Worm (Caenorhabditis elegans) whole organism, L4/young adult: ENCODE results near the gene T19C4.5.

Source experiments
- W03F9.2 ChIP-seq: fragments of 150-350 bp; optimal IDR thresholded peaks from 2 replicates; lab custom pipeline; 2014; ENCODE audit warnings: missing biosample characterization, missing genetic modification characterization
- dao-5 ChIP-seq: sonication (generic microtip); optimal IDR thresholded peaks from 2 replicates; lab custom pipeline; 2016; ENCODE audit warnings: missing genotype, missing genetic modification characterization, moderate library complexity, missing compliant biosample characterization
- him-1 ChIP-seq: sonication (generic microtip); optimal IDR thresholded peaks from 2 replicates; lab custom pipeline; 2016; ENCODE audit warnings: missing genotype, missing genetic modification reagents, missing genetic modification characterization, missing compliant biosample characterization

ce11 chrV:11146958-11147779 lies 24.8 kb upstream of the T19C4.5 start, which contains the start of the genes T19C4.24 and nlp-33:
- TF ChIP-seq W03F9.2 (tag; lab: Kevin White, UChicago), result no peak
- TF ChIP-seq dao-5, result no peak
- TF ChIP-seq him-1 (tag; lab: Kevin White, UChicago), result no peak
